Fruit fly (Drosophila melanogaster) whole organism, embryonic: ENCODE measurements around the gene CG14840.
A peak's percentile ranks its signal among the peaks of the same experiment; 100 is the strongest.

Experiments
- Atf3 ChIP-seq: fragments of 200-800 bp; sonication (Bioruptor generic); optimal IDR thresholded peaks from 3 replicates; lab custom pipeline; 2016; ENCODE audit warnings: missing biosample characterization, missing genetic modification characterization
- B-H2 ChIP-seq: fragments of 200-800 bp; sonication (Bioruptor generic); optimal IDR thresholded peaks from 2 replicates; lab custom pipeline; 2018; ENCODE audit warnings: missing biosample characterization, mild to moderate bottlenecking, missing genetic modification characterization
- CG11696 ChIP-seq: fragments of 200-800 bp; sonication (Bioruptor generic); IDR thresholded peaks from 2 replicates; pipeline ENCODE4 v1.3.6; 2022; ENCODE audit warnings: missing biosample characterization, missing genetic modification characterization
- CG12219 ChIP-seq: fragments of 200-800 bp; sonication (Bioruptor generic); optimal IDR thresholded peaks from 3 replicates; lab custom pipeline; 2018; ENCODE audit warnings: missing biosample characterization, mild to moderate bottlenecking, missing genetic modification characterization
- CG12659 ChIP-seq: fragments of 200-800 bp; sonication (Bioruptor generic); optimal IDR thresholded peaks from 3 replicates; lab custom pipeline; 2017; ENCODE audit warnings: mild to moderate bottlenecking, missing biosample characterization, missing genetic modification reagents, missing genetic modification characterization
- CG13296 ChIP-seq: fragments of 200-800 bp; sonication (Bioruptor generic); optimal IDR thresholded peaks from 3 replicates; lab custom pipeline; 2018; ENCODE audit warnings: missing biosample characterization, mild to moderate bottlenecking, missing genetic modification characterization
- CG15011 ChIP-seq: fragments of 200-800 bp; sonication (Bioruptor generic); optimal IDR thresholded peaks from 3 replicates; lab custom pipeline; 2018; ENCODE audit warnings: missing biosample characterization, mild to moderate bottlenecking, missing genetic modification characterization
- CG15479 ChIP-seq: fragments of 200-800 bp; sonication (Bioruptor generic); optimal IDR thresholded peaks from 3 replicates; lab custom pipeline; 2019; ENCODE audit warnings: missing biosample characterization, mild to moderate bottlenecking, missing genetic modification characterization, moderate library complexity
- CG15696 ChIP-seq: fragments of 200-800 bp; sonication (Bioruptor generic); optimal IDR thresholded peaks from 2 replicates; lab custom pipeline; 2019; ENCODE audit warnings: missing biosample characterization, mild to moderate bottlenecking, missing genetic modification characterization, moderate library complexity
- CG16813 ChIP-seq: fragments of 200-800 bp; sonication (Bioruptor generic); IDR thresholded peaks from 3 replicates; pipeline ENCODE4 v1.3.6; 2022; ENCODE audit warnings: missing biosample characterization, missing genetic modification characterization; ENCODE audit not compliant: partially characterized antibody
- CG17912 ChIP-seq: fragments of 200-800 bp; sonication (Bioruptor generic); optimal IDR thresholded peaks from 2 replicates; lab custom pipeline; 2018; ENCODE audit warnings: missing biosample characterization, mild to moderate bottlenecking, missing genetic modification characterization
- CG1792 ChIP-seq: fragments of 200-800 bp; sonication (Bioruptor generic); optimal IDR thresholded peaks from 2 replicates; lab custom pipeline; 2016; ENCODE audit warnings: missing biosample characterization, missing genetic modification characterization
- CG18262 ChIP-seq: fragments of 200-800 bp; optimal IDR thresholded peaks from 3 replicates; lab custom pipeline; 2019; ENCODE audit warnings: missing biosample characterization, mild to moderate bottlenecking, missing genetic modification characterization, moderate library complexity
- CG2889 ChIP-seq: fragments of 200-800 bp; sonication (Bioruptor generic); IDR thresholded peaks from 3 replicates; pipeline ENCODE4 v1.3.6; 2022; ENCODE audit warnings: missing biosample characterization, missing genetic modification characterization
- CG31224 ChIP-seq: fragments of 200-800 bp; sonication (Bioruptor generic); IDR thresholded peaks from 2 replicates; pipeline ENCODE4 v1.3.6; 2022; ENCODE audit warnings: missing biosample characterization, missing genetic modification characterization
- CG33557 ChIP-seq: fragments of 200-800 bp; sonication (Bioruptor generic); optimal IDR thresholded peaks from 2 replicates; lab custom pipeline; 2019; ENCODE audit warnings: missing biosample characterization, mild to moderate bottlenecking, missing genetic modification characterization, moderate library complexity
- CG8089 ChIP-seq: fragments of 200-800 bp; sonication (Bioruptor generic); optimal IDR thresholded peaks from 3 replicates; lab custom pipeline; 2016; ENCODE audit warnings: missing biosample characterization, missing genetic modification characterization
- Chrac-16 ChIP-seq: fragments of 200-800 bp; sonication (Bioruptor generic); optimal IDR thresholded peaks from 3 replicates; lab custom pipeline; 2016; ENCODE audit warnings: missing biosample characterization, missing genetic modification characterization
- D19A ChIP-seq: fragments of 200-800 bp; optimal IDR thresholded peaks from 3 replicates; lab custom pipeline; 2019; ENCODE audit warnings: missing biosample characterization, mild to moderate bottlenecking, missing genetic modification characterization, moderate library complexity
- Dbx ChIP-seq: fragments of 200-800 bp; sonication (Bioruptor generic); IDR thresholded peaks from 3 replicates; pipeline ENCODE4 v1.3.6; 2022; ENCODE audit warnings: missing biosample characterization, missing genetic modification characterization
- E2f2 ChIP-seq: fragments of 200-800 bp; sonication (Bioruptor generic); IDR thresholded peaks from 2 replicates; pipeline ENCODE4 v1.3.6; 2022; ENCODE audit warnings: missing biosample characterization, missing genetic modification characterization
- NK7.1 ChIP-seq: fragments of 200-800 bp; sonication (Bioruptor generic); optimal IDR thresholded peaks from 3 replicates; lab custom pipeline; 2016; ENCODE audit warnings: missing biosample characterization, missing genetic modification characterization
- Nf-YA ChIP-seq: fragments of 200-800 bp; sonication (Bioruptor generic); IDR thresholded peaks from 2 replicates; pipeline ENCODE4 v1.3.6; 2022; ENCODE audit warnings: missing biosample characterization, missing genetic modification characterization
- Opbp ChIP-seq: fragments of 200-800 bp; sonication (Bioruptor generic); IDR thresholded peaks from 3 replicates; pipeline ENCODE4 v1.3.6; 2022; ENCODE audit warnings: missing biosample characterization, missing genetic modification characterization; ENCODE audit not compliant: partially characterized antibody
- Sin3A ChIP-seq: fragments of >200 bp; optimal IDR thresholded peaks from 2 replicates; lab custom pipeline; 2018
- Sox100B ChIP-seq: fragments of 200-800 bp; sonication (Bioruptor generic); optimal IDR thresholded peaks from 3 replicates; lab custom pipeline; 2018; ENCODE audit warnings: missing biosample characterization, mild to moderate bottlenecking, missing genetic modification characterization
- Stat92E ChIP-seq, 3 experiments: fragments of >200 bp in 2 of 3; fragments of 200-800 bp in 1 of 3; sonication (Bioruptor generic) in 1 of 3; optimal IDR thresholded peaks; 2 replicates each; lab custom pipeline; 2017 to 2019; ENCODE audit warnings: missing biosample characterization in 3 of 3, missing genetic modification characterization in 3 of 3, mild to moderate bottlenecking in 1 of 3, moderate library complexity in 1 of 3
- Vsx1 ChIP-seq: fragments of 200-800 bp; sonication (Bioruptor generic); optimal IDR thresholded peaks from 2 replicates; lab custom pipeline; 2017; ENCODE audit warnings: missing biosample characterization, mild to moderate bottlenecking, missing genetic modification characterization, missing genetic modification reagents
- ato ChIP-seq: fragments of 200-800 bp; sonication (Bioruptor generic); IDR thresholded peaks from 2 replicates; pipeline ENCODE4 v1.3.6; 2022; ENCODE audit warnings: missing biosample characterization, missing genetic modification characterization; ENCODE audit not compliant: partially characterized antibody
- az2 ChIP-seq: fragments of 200-800 bp; sonication (Bioruptor generic); optimal IDR thresholded peaks from 3 replicates; lab custom pipeline; 2016; ENCODE audit warnings: missing biosample characterization, missing genetic modification characterization
- cato ChIP-seq: fragments of 200-800 bp; sonication (Bioruptor generic); optimal IDR thresholded peaks from 2 replicates; lab custom pipeline; 2016; ENCODE audit warnings: missing biosample characterization, missing genetic modification characterization, borderline replicate concordance
- chm ChIP-seq: fragments of 200-800 bp; sonication (Bioruptor generic); IDR thresholded peaks from 2 replicates; pipeline ENCODE4 v1.3.6; 2022; ENCODE audit warnings: missing biosample characterization, missing genetic modification characterization
- croc ChIP-seq: fragments of 200-800 bp; sonication (Bioruptor generic); conservative IDR thresholded peaks from 3 replicates; pipeline ENCODE4 v1.3.6; 2022; ENCODE audit warnings: missing biosample characterization, missing genetic modification characterization
- dimm ChIP-seq: fragments of 200-800 bp; sonication (Bioruptor generic); IDR thresholded peaks from 2 replicates; pipeline ENCODE4 v1.3.6; 2022; ENCODE audit warnings: missing biosample characterization, missing genetic modification characterization
- dpn ChIP-seq, 2 experiments: fragments of 200-800 bp; sonication (Bioruptor generic); optimal IDR thresholded peaks; 3 replicates each; lab custom pipeline; 2016; ENCODE audit warnings: missing biosample characterization in 2 of 2, missing genetic modification characterization in 2 of 2
- gce ChIP-seq: fragments of 200-800 bp; sonication (Bioruptor generic); IDR thresholded peaks from 3 replicates; pipeline ENCODE4 v1.3.6; 2022; ENCODE audit warnings: missing biosample characterization, missing genetic modification characterization
- grau ChIP-seq: fragments of 200-800 bp; optimal IDR thresholded peaks from 3 replicates; lab custom pipeline; 2019; ENCODE audit warnings: missing biosample characterization, mild to moderate bottlenecking, missing genetic modification characterization, moderate library complexity
- hbn ChIP-seq: fragments of 200-800 bp; sonication (Bioruptor generic); IDR thresholded peaks from 2 replicates; pipeline ENCODE4 v1.3.6; 2022; ENCODE audit warnings: missing biosample characterization, missing genetic modification characterization; ENCODE audit not compliant: partially characterized antibody
- mirr ChIP-seq: fragments of 200-800 bp; sonication (Bioruptor generic); optimal IDR thresholded peaks from 3 replicates; lab custom pipeline; 2018; ENCODE audit warnings: missing biosample characterization, mild to moderate bottlenecking, missing genetic modification characterization
- prd ChIP-seq, 3 experiments: fragments of >200 bp in 2 of 3; fragments of 200-800 bp in 1 of 3; sonication (Bioruptor generic) in 1 of 3; optimal IDR thresholded peaks in 2 of 3; IDR thresholded peaks in 1 of 3; 2 replicates in 2 of 3; 3 replicates in 1 of 3; pipeline versions ENCODE4 v1.3.6 to Lab custom; 2017 to 2022; ENCODE audit warnings: missing biosample characterization in 1 of 3, missing genetic modification characterization in 1 of 3
- rib ChIP-seq: fragments of 200-800 bp; sonication (Bioruptor generic); IDR thresholded peaks from 2 replicates; pipeline ENCODE4 v1.3.6; 2022; ENCODE audit warnings: missing biosample characterization, missing genetic modification characterization
- scrt ChIP-seq: fragments of 200-800 bp; sonication (Bioruptor generic); optimal IDR thresholded peaks from 2 replicates; lab custom pipeline; 2018; ENCODE audit warnings: missing biosample characterization, mild to moderate bottlenecking, missing genetic modification characterization, moderate library complexity
- sens-2 ChIP-seq: fragments of 200-800 bp; sonication (Bioruptor generic); IDR thresholded peaks from 2 replicates; pipeline ENCODE4 v1.3.6; 2022; ENCODE audit warnings: missing biosample characterization, missing genetic modification characterization
- ttk ChIP-seq: fragments of 200-800 bp; sonication (Bioruptor generic); IDR thresholded peaks from 2 replicates; pipeline ENCODE4 v2.1.2; 2022; ENCODE audit warnings: missing biosample characterization, missing genetic modification characterization
- vnd ChIP-seq: fragments of 200-800 bp; sonication (Bioruptor generic); IDR thresholded peaks from 3 replicates; pipeline ENCODE4 v1.3.6; 2022; ENCODE audit warnings: missing biosample characterization, missing genetic modification characterization; ENCODE audit not compliant: partially characterized antibody
- vvl ChIP-seq: fragments of 200-800 bp; sonication (Bioruptor generic); IDR thresholded peaks from 2 replicates; pipeline ENCODE4 v1.3.6; 2022; ENCODE audit warnings: missing biosample characterization, missing genetic modification characterization
- zen2 ChIP-seq: fragments of 200-800 bp; sonication (Bioruptor generic); IDR thresholded peaks from 3 replicates; pipeline ENCODE4 v1.3.6; 2022; ENCODE audit warnings: missing biosample characterization, missing genetic modification characterization; ENCODE audit not compliant: partially characterized antibody
- zfh2 ChIP-seq: fragments of 200-800 bp; sonication (Bioruptor generic); optimal IDR thresholded peaks from 2 replicates; lab custom pipeline; 2016; ENCODE audit warnings: missing biosample characterization, missing genetic modification characterization

The CG14840 gene

DNA sequence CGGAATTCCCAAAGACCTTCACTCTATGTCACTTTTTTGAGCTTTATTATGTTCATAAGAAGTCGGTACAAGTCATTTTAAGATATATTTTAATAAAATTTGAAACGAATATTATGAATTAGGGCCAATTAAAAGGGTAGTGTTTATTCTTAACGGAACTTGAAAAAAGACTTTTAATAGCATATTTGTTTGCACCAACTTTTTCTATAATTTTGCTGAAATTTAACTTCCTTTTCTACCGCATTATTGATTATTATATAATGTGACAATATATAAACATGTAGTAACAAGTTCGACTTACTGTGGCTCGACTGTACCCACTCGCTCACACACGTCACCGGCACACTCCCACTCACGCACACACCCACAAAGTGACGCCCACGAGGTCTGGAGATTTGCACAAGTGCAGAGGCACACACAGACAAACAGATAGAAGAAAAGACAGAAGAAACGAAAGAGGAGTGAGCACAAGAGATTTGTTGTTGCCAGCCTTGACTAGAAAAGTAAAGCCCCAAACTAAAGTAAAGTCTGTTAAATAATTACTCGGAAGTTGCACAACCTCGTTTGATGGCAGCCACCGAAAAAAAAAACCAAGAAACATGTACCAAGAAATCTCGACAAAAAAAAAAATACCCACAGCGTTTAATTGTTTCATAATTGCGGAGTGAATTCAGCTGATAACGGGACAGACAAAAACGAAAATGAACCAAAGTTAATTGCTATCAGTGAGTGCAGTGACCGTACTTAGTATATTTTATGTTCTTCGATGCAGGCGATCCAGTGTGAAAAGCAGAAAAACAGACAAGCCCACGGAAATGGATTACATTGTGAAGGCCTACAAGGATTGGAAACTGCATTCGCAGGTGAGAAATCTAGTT is 29.2 kb upstream of the CG14840 start (continued):
- TF ChIP-seq croc = no peak
- no peak for TF ChIP-seq hbn
- peak; percentile 24 for TF ChIP-seq Sox100B (GFP tag; lab: Kevin White, UChicago)
- TF ChIP-seq sens-2 (GFP tag; lab: Robert Waterston, UW) = no peak
- TF ChIP-seq zfh2 (GFP tag; lab: Kevin White, UChicago) = no peak
- TF ChIP-seq CG13296 (GFP tag; lab: Kevin White, UChicago) = peak; percentile 25
- TF ChIP-seq Stat92E (GFP tag; optimal IDR thresholded peaks at IDR 0.05; lab: Kevin White, UChicago) = no peak
- TF ChIP-seq vvl = 0 out of 2 replicates have a peak, but pooled peaks have one; percentile 23
- no peak for TF ChIP-seq Opbp (GFP tag; lab: Robert Waterston, UW)
- TF ChIP-seq Sin3A = no peak
- peak; percentile 18 for TF ChIP-seq CG18262
- no peak for TF ChIP-seq scrt (GFP tag; lab: Kevin White, UChicago)
- no peak for TF ChIP-seq B-H2 (GFP tag; lab: Kevin White, UChicago)
- no peak for TF ChIP-seq dimm (GFP tag; lab: Robert Waterston, UW)
- TF ChIP-seq Atf3 = no peak
- TF ChIP-seq NK7.1 (GFP tag; lab: Kevin White, UChicago) = no peak
- no peak for TF ChIP-seq CG15696 (tag; lab: Kevin White, UChicago)
- no peak for TF ChIP-seq CG12219 (GFP tag; lab: Kevin White, UChicago)
- TF ChIP-seq D19A (tag; lab: Kevin White, UChicago) = no peak
- no peak for TF ChIP-seq CG1792 (GFP tag; lab: Kevin White, UChicago)
- TF ChIP-seq az2 = no peak
- no peak for TF ChIP-seq cato
- TF ChIP-seq gce (GFP tag; lab: Robert Waterston, UW) = no peak
- TF ChIP-seq CG33557 (GFP tag; lab: Kevin White, UChicago) = no peak
- TF ChIP-seq mirr (GFP tag; lab: Kevin White, UChicago) = no peak
- no peak for TF ChIP-seq vnd (GFP tag; lab: Robert Waterston, UW)
- no peak for TF ChIP-seq CG16813 (GFP tag; lab: Robert Waterston, UW)
- TF ChIP-seq CG11696 = no peak
- TF ChIP-seq Chrac-16 (GFP tag; lab: Kevin White, UChicago) = no peak
- no peak for TF ChIP-seq zen2 (GFP tag; lab: Robert Waterston, UW)
- TF ChIP-seq CG17912 (GFP tag; lab: Kevin White, UChicago) = no peak
- TF ChIP-seq E2f2 (GFP tag; lab: Robert Waterston, UW) = no peak
- TF ChIP-seq ato = no peak
- no peak for TF ChIP-seq CG31224 (GFP tag; lab: Robert Waterston, UW)
- no peak for TF ChIP-seq Vsx1
- TF ChIP-seq CG15011 = no peak
- TF ChIP-seq prd (optimal IDR thresholded peaks at IDR 0.05; lab: Kevin White, UChicago) = no peak
- no peak for TF ChIP-seq prd (GFP tag; IDR thresholded peaks at IDR 0.05; lab: Robert Waterston, UW)
- peak; percentile 48 for TF ChIP-seq CG12659 (GFP tag; lab: Kevin White, UChicago)
- no peak for TF ChIP-seq Nf-YA
- TF ChIP-seq Dbx (GFP tag; lab: Robert Waterston, UW) = 0 out of 3 replicates have a peak, but pooled peaks have one; percentile 15
- TF ChIP-seq grau (tag; lab: Kevin White, UChicago) = peak; percentile 82
- 0 out of 2 replicates have a peak, but pooled peaks have one; percentile 10 for TF ChIP-seq ttk
- peak in 1 of 2 experiments; percentile 8 for TF ChIP-seq dpn (GFP tag; optimal IDR thresholded peaks at IDR 0.05; lab: Kevin White, UChicago)
- no peak for TF ChIP-seq rib
- no peak for TF ChIP-seq chm (GFP tag; lab: Robert Waterston, UW)
- TF ChIP-seq CG2889 (GFP tag; lab: Robert Waterston, UW) = no peak
- no peak for TF ChIP-seq CG8089 (GFP tag; lab: Kevin White, UChicago)
- TF ChIP-seq CG15479 = no peak
